Worm (Caenorhabditis elegans) whole organism, L3 larva: ENCODE data around the gene F52E4.5.

Experiments
- R02D3.7 ChIP-seq: fragments of 150-350 bp; optimal IDR thresholded peaks from 2 replicates; lab custom pipeline; 2014; ENCODE audit warnings: missing biosample characterization, missing genetic modification characterization
- ZK546.5 ChIP-seq: sonication (generic microtip); optimal IDR thresholded peaks from 2 replicates; lab custom pipeline; 2017; ENCODE audit warnings: missing biosample characterization, missing genetic modification characterization
- aly-2 ChIP-seq: fragments of 150-350 bp; optimal IDR thresholded peaks from 2 replicates; lab custom pipeline; 2014; ENCODE audit warnings: missing biosample characterization, missing genetic modification characterization
- ama-1 ChIP-seq: fragments of 150-350 bp; optimal IDR thresholded peaks from 2 replicates; lab custom pipeline; 2018
- ceh-16 ChIP-seq: sonication (generic microtip); optimal IDR thresholded peaks from 2 replicates; lab custom pipeline; 2017; ENCODE audit warnings: missing biosample characterization, missing genetic modification characterization
- ceh-28 ChIP-seq: fragments of 150-350 bp; optimal IDR thresholded peaks from 2 replicates; lab custom pipeline; 2014; ENCODE audit warnings: missing biosample characterization, missing genetic modification reagents, missing genetic modification characterization
- ceh-82 ChIP-seq: fragments of 150-350 bp; optimal IDR thresholded peaks from 2 replicates; lab custom pipeline; 2014; ENCODE audit warnings: missing biosample characterization, missing genetic modification characterization
- ceh-9 ChIP-seq: sonication (generic microtip); optimal IDR thresholded peaks from 2 replicates; lab custom pipeline; 2018; ENCODE audit warnings: missing biosample characterization, missing genetic modification characterization
- daf-12 ChIP-seq: fragments of 150-350 bp; optimal IDR thresholded peaks from 2 replicates; lab custom pipeline; 2014; ENCODE audit warnings: missing biosample characterization, missing genetic modification reagents, missing genetic modification characterization
- egl-27 ChIP-seq: sonication (generic microtip); optimal IDR thresholded peaks from 4 replicates; lab custom pipeline; 2017; ENCODE audit warnings: missing biosample characterization, missing genetic modification reagents, missing genetic modification characterization
- egl-5 ChIP-seq: fragments of 150-350 bp; optimal IDR thresholded peaks from 2 replicates; lab custom pipeline; 2017; ENCODE audit warnings: missing biosample characterization, missing genetic modification reagents, missing genetic modification characterization, inconsistent platforms
- elt-1 ChIP-seq: fragments of 150-350 bp; optimal IDR thresholded peaks from 2 replicates; lab custom pipeline; 2014; ENCODE audit warnings: missing biosample characterization, missing genetic modification characterization
- elt-2 ChIP-seq: sonication (generic microtip); optimal IDR thresholded peaks from 2 replicates; lab custom pipeline; 2016; ENCODE audit warnings: missing genetic modification reagents, mild to moderate bottlenecking, missing genetic modification characterization, missing compliant biosample characterization
- elt-3 ChIP-seq, 3 experiments: fragments of 150-350 bp in 1 of 3; sonication (generic microtip) in 2 of 3; optimal IDR thresholded peaks; 2 replicates in 2 of 3; 4 replicates in 1 of 3; lab custom pipeline; 2014 to 2017; ENCODE audit warnings: missing biosample characterization in 3 of 3, missing genetic modification characterization in 3 of 3
- eor-1 ChIP-seq, 2 experiments: fragments of 150-350 bp; optimal IDR thresholded peaks; 2 replicates each; lab custom pipeline; 2014 to 2018; ENCODE audit warnings: missing biosample characterization in 2 of 2, missing genetic modification characterization in 2 of 2
- fkh-10 ChIP-seq: sonication (generic microtip); optimal IDR thresholded peaks from 2 replicates; lab custom pipeline; 2017; ENCODE audit warnings: missing biosample characterization, missing genetic modification reagents, missing genetic modification characterization
- fkh-2 ChIP-seq: fragments of 150-350 bp; optimal IDR thresholded peaks from 2 replicates; lab custom pipeline; 2014; ENCODE audit warnings: missing biosample characterization, missing genetic modification reagents, missing genetic modification characterization
- fos-1 ChIP-seq: fragments of 150-350 bp; optimal IDR thresholded peaks from 2 replicates; lab custom pipeline; 2014; ENCODE audit warnings: missing biosample characterization, missing genetic modification characterization
- hmg-11 ChIP-seq: sonication (generic microtip); optimal IDR thresholded peaks from 2 replicates; lab custom pipeline; 2016; ENCODE audit warnings: missing genetic modification characterization, missing compliant biosample characterization
- jun-1 ChIP-seq: fragments of 150-350 bp; optimal IDR thresholded peaks from 2 replicates; lab custom pipeline; 2014; ENCODE audit warnings: missing biosample characterization, missing genetic modification reagents, missing genetic modification characterization
- lin-15B ChIP-seq: fragments of 150-350 bp; optimal IDR thresholded peaks from 2 replicates; lab custom pipeline; 2014; ENCODE audit warnings: missing biosample characterization, missing genetic modification characterization
- lin-39 ChIP-seq: fragments of 150-350 bp; optimal IDR thresholded peaks from 2 replicates; lab custom pipeline; 2018; ENCODE audit warnings: missing biosample characterization, missing genetic modification reagents, missing genetic modification characterization
- lsy-12 ChIP-seq: sonication (generic microtip); optimal IDR thresholded peaks from 2 replicates; lab custom pipeline; 2016; ENCODE audit warnings: mild to moderate bottlenecking, missing genetic modification characterization, missing compliant biosample characterization
- mdl-1 ChIP-seq: fragments of 150-350 bp; optimal IDR thresholded peaks from 2 replicates; lab custom pipeline; 2014; ENCODE audit warnings: missing biosample characterization, missing genetic modification characterization
- mml-1 ChIP-seq: fragments of 150-350 bp; sonication (generic microtip); optimal IDR thresholded peaks from 3 replicates; lab custom pipeline; 2014; ENCODE audit warnings: missing biosample characterization, missing genetic modification characterization
- nfya-1 ChIP-seq: sonication (generic microtip); optimal IDR thresholded peaks from 2 replicates; lab custom pipeline; 2017; ENCODE audit warnings: missing genetic modification characterization, mild to moderate bottlenecking, missing compliant biosample characterization, antibody characterized with exemption, moderate library complexity; ENCODE audit not compliant: insufficient read depth
- nhr-11 ChIP-seq: fragments of 150-350 bp; optimal IDR thresholded peaks from 2 replicates; lab custom pipeline; 2014; ENCODE audit warnings: missing biosample characterization, missing genetic modification characterization
- nhr-12 ChIP-seq: fragments of 150-350 bp; optimal IDR thresholded peaks from 2 replicates; lab custom pipeline; 2014; ENCODE audit warnings: missing biosample characterization, missing genetic modification characterization
- nhr-23 ChIP-seq: fragments of 150-350 bp; optimal IDR thresholded peaks from 2 replicates; lab custom pipeline; 2014; ENCODE audit warnings: missing biosample characterization, missing genetic modification reagents, missing genetic modification characterization
- nhr-237 ChIP-seq: fragments of 150-350 bp; optimal IDR thresholded peaks from 2 replicates; lab custom pipeline; 2014; ENCODE audit warnings: missing biosample characterization, missing genetic modification characterization
- nhr-25 ChIP-seq: sonication (generic microtip); optimal IDR thresholded peaks from 2 replicates; lab custom pipeline; 2017; ENCODE audit warnings: missing biosample characterization, missing genetic modification characterization
- nhr-28 ChIP-seq: fragments of 150-350 bp; optimal IDR thresholded peaks from 2 replicates; lab custom pipeline; 2014; ENCODE audit warnings: missing biosample characterization, missing genetic modification characterization
- nhr-43 ChIP-seq: sonication (generic microtip); optimal IDR thresholded peaks from 2 replicates; lab custom pipeline; 2016; ENCODE audit warnings: mild to moderate bottlenecking, missing genetic modification characterization, missing compliant biosample characterization; ENCODE audit not compliant: poor library complexity, severe bottlenecking
- nhr-67 ChIP-seq: fragments of 150-350 bp; optimal IDR thresholded peaks from 2 replicates; lab custom pipeline; 2014; ENCODE audit warnings: missing biosample characterization, missing genetic modification characterization
- nhr-76 ChIP-seq: fragments of 150-350 bp; sonication (generic microtip); optimal IDR thresholded peaks from 5 replicates; lab custom pipeline; 2014; ENCODE audit warnings: missing biosample characterization, missing genetic modification characterization
- nhr-77 ChIP-seq: fragments of 150-350 bp; optimal IDR thresholded peaks from 2 replicates; lab custom pipeline; 2014; ENCODE audit warnings: missing biosample characterization, missing genetic modification characterization
- pha-4 ChIP-seq: fragments of 150-350 bp; optimal IDR thresholded peaks from 2 replicates; lab custom pipeline; 2014; ENCODE audit warnings: missing biosample characterization, missing genetic modification reagents, missing genetic modification characterization
- pqm-1 ChIP-seq: fragments of 150-350 bp; optimal IDR thresholded peaks from 2 replicates; lab custom pipeline; 2017; ENCODE audit warnings: missing biosample characterization, missing genetic modification characterization, inconsistent platforms
- sea-2 ChIP-seq: fragments of 150-350 bp; sonication (generic microtip); optimal IDR thresholded peaks from 4 replicates; lab custom pipeline; 2014; ENCODE audit warnings: missing biosample characterization, missing genetic modification reagents, missing genetic modification characterization
- skn-1 ChIP-seq: fragments of 150-350 bp; optimal IDR thresholded peaks from 2 replicates; lab custom pipeline; 2014; ENCODE audit warnings: missing biosample characterization, missing genetic modification characterization
- snpc-4 ChIP-seq: fragments of 150-350 bp; optimal IDR thresholded peaks from 2 replicates; lab custom pipeline; 2014; ENCODE audit warnings: missing biosample characterization, missing genetic modification characterization
- tbx-2 ChIP-seq: sonication (generic microtip); optimal IDR thresholded peaks from 2 replicates; lab custom pipeline; 2016; ENCODE audit warnings: mild to moderate bottlenecking, missing genetic modification characterization, missing compliant biosample characterization
- unc-39 ChIP-seq: sonication (generic microtip); optimal IDR thresholded peaks from 4 replicates; lab custom pipeline; 2017; ENCODE audit warnings: missing biosample characterization, missing genetic modification characterization
- unc-62 ChIP-seq: fragments of 150-350 bp; sonication (generic microtip); optimal IDR thresholded peaks from 4 replicates; lab custom pipeline; 2014; ENCODE audit warnings: missing biosample characterization, missing genetic modification reagents, missing genetic modification characterization
- zag-1 ChIP-seq: fragments of 150-350 bp; optimal IDR thresholded peaks from 2 replicates; lab custom pipeline; 2014; ENCODE audit warnings: missing biosample characterization, missing genetic modification characterization
- ztf-11 ChIP-seq: fragments of 150-350 bp; optimal IDR thresholded peaks from 2 replicates; lab custom pipeline; 2014; ENCODE audit warnings: missing biosample characterization, missing genetic modification characterization
- ztf-4 ChIP-seq: fragments of 150-350 bp; optimal IDR thresholded peaks from 2 replicates; lab custom pipeline; 2014; ENCODE audit warnings: missing biosample characterization, missing genetic modification characterization

F52E4.5 gene

DNA sequence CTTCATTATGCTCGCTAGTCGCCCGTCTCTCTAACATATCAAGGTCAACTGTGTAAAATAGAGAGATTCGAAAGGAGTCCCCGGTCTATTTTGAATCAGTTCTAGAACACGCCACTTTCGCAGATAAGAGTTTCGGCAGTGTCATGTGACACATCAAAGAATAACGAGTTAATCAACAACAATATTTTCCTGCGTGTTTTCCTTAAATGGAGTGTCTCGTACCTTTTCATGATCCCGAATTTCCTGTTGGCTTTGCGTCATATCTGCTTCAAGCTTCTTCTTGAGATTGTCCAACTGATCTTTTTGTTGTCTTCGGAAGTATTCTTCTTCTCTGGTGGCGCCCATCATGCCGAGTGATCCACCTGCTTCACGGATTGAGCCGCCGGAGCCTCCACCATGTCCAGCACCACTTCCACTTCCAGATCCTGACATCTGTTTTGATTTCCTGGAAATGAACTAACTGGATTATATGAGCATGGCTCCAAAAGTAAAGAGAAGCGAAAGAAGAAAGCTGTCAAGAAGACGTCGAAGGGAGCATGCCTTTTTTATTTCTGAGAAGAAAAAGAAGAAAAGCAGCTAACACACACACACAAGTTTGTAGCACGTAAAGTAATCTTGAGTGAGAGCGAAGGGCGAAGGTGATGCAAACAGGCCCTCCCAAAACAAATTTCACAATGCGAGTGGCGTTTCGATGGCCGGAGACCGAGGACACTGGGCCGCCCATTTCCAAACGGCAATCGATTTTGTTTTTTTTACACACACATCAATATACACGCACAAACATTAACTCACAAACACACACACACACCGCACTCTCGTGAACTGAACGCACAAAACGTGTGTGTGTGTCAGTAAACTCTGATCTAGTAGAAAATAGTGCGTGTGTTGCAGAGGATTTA is 28.2 kb upstream of the F52E4.5 start:
- TF ChIP-seq nhr-43 (tag; lab: Kevin White, UChicago) (peak; percentile 74), lsy-12 (tag; lab: Kevin White, UChicago) (no peak), lin-39 (tag; lab: Kevin White, UChicago) (peak; percentile 0), unc-62 (peak; percentile 56), elt-2 (tag; lab: Kevin White, UChicago) (peak; percentile 63), pha-4 (tag; lab: Kevin White, UChicago) (peak; percentile 91), nhr-237 (tag; lab: Kevin White, UChicago) (no peak), ztf-4 (tag; lab: Kevin White, UChicago) (no peak), eor-1 (tag; optimal IDR thresholded peaks at IDR 0.05; lab: Kevin White, UChicago) (no peak), ceh-16 (tag; lab: Kevin White, UChicago) (no peak), pqm-1 (tag; lab: Kevin White, UChicago) (peak; percentile 67), fkh-10 (GFP tag; lab: Kevin White, UChicago) (no peak), sea-2 (GFP tag; lab: Kevin White, UChicago) (no peak), nhr-28 (tag; lab: Kevin White, UChicago) (no peak), elt-1 (tag; lab: Kevin White, UChicago) (no peak), mdl-1 (tag; lab: Kevin White, UChicago) (no peak), mml-1 (tag; lab: Kevin White, UChicago) (no peak), lin-15B (no peak), zag-1 (tag; lab: Kevin White, UChicago) (no peak), fkh-2 (no peak), ztf-11 (no peak), daf-12 (no peak), elt-3 (tag; optimal IDR thresholded peaks at IDR 0.05; lab: Kevin White, UChicago) (peak in 1 of 3 experiments; percentile 64), egl-27 (no peak), ZK546.5 (tag; lab: Kevin White, UChicago) (no peak), nhr-11 (tag; lab: Kevin White, UChicago) (peak; percentile 30), ceh-9 (tag; lab: Kevin White, UChicago) (no peak), skn-1 (tag; lab: Kevin White, UChicago) (no peak), tbx-2 (no peak), unc-39 (tag; lab: Kevin White, UChicago) (no peak), fos-1 (tag; lab: Kevin White, UChicago) (no peak), snpc-4 (no peak), ama-1 (lab: Kevin White, UChicago) (peak; percentile 91), nhr-23 (tag; lab: Kevin White, UChicago) (peak; percentile 61), nhr-76 (tag; lab: Kevin White, UChicago) (no peak), egl-5 (no peak), ceh-28 (tag; lab: Kevin White, UChicago) (peak; percentile 55), ceh-82 (tag; lab: Kevin White, UChicago) (no peak), R02D3.7 (tag; lab: Kevin White, UChicago) (no peak), nfya-1 (peak; percentile 21), nhr-12 (tag; lab: Kevin White, UChicago) (no peak), nhr-25 (tag; lab: Kevin White, UChicago) (peak; percentile 62), nhr-67 (tag; lab: Kevin White, UChicago) (no peak), jun-1 (tag; lab: Kevin White, UChicago) (peak; percentile 15), aly-2 (no peak), hmg-11 (tag; lab: Kevin White, UChicago) (no peak), nhr-77 (tag; lab: Kevin White, UChicago) (no peak)
